Fruit fly (Drosophila melanogaster) whole organism, larva: ENCODE measurements around the gene Gr98d.

Experiments
- noc ChIP-seq: fragments of 200-800 bp; sonication (Bioruptor generic); optimal IDR thresholded peaks from 3 replicates; lab custom pipeline; 2019; ENCODE audit warnings: missing biosample characterization, mild to moderate bottlenecking, missing genetic modification characterization, moderate library complexity

Gr98d gene

dm6 chr3R:27557970-27558659 is 12.3 kb downstream of the Gr98d start:
- no peak for TF ChIP-seq noc (tag; lab: Kevin White, UChicago)

- no peak for TF ChIP-seq noc (tag; lab: Kevin White, UChicago)
Measured at dm6 chr3R:27558660-27559319, 12.9 kb downstream of the Gr98d start, which contains the start of gene Klp98A. Gene Klp98A (minus strand): TSS chr3R:27559145.

- TF ChIP-seq noc (tag; lab: Kevin White, UChicago) = no peak
Measured at dm6 chr3R:27561114-27561513, 15.3 kb downstream of the Gr98d start, which contains the start of gene CG5646. Gene CG5646 (minus strand): TSS chr3R:27561319.

dm6 chr3R:27568545-27568944 is 22.7 kb downstream of the Gr98d start:
- no peak for TF ChIP-seq noc (tag; lab: Kevin White, UChicago)

dm6 chr3R:27569706-27570105 is 23.9 kb downstream of the Gr98d start:
- TF ChIP-seq noc (tag; lab: Kevin White, UChicago) = peak; percentile 93

dm6 chr3R:27570692-27571091 is 24.8 kb downstream of the Gr98d start:
- no peak for TF ChIP-seq noc (tag; lab: Kevin White, UChicago)

DNA sequence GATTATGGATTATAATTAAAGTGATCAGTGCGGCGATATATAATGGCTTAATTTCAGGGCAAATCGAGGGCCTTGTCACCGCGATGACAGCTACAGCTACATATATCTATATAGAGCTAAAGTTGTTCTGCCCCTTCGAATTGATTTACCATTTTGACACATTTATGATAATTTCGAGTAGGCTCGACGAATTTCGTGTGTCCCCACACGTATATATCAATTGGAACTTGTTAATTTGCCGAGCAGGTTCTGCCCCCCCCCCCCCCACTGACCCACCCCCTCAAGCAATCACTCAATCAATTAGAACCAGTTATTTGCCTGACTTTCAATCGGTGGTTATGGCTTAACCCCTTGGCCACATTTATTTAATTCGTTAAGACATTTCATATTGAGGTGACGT is 33.6 kb downstream of the Gr98d start:
- no peak for TF ChIP-seq noc (tag; lab: Kevin White, UChicago)

DNA sequence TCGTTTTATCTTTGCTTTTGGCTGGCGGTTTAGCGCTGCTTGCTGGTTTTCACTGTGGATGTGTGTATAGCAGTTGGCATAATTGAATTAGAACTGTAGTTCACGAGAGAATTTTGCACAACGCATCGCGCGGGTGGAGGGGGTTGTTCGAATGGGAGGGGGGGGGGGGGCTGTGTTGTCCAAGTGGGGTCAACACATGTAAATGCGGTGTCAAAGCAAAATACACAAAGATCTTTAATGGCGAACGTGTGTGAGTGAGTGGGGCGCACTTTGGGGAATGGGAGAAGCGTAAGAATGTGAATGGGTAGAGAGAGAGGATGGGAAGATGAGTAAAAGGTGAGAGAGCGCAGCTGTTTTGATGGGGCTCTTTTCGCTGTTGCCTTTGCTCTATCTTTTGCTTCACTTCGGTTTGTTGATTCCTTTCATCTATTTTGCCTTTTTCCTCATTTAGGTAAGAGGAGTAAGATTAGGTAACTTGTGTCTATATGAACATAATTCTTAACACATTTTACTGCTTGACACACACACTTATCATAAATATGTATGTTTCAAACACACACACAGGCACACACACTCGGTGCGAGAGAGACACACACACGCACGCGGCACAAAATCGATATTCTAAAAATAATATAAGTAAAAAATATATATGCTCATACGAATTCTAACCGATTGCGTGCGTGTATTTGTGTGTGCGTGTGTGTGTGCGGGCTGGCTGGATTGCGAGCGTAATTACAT is 34.6 kb downstream of the Gr98d start:
- no peak for TF ChIP-seq noc (tag; lab: Kevin White, UChicago)

DNA sequence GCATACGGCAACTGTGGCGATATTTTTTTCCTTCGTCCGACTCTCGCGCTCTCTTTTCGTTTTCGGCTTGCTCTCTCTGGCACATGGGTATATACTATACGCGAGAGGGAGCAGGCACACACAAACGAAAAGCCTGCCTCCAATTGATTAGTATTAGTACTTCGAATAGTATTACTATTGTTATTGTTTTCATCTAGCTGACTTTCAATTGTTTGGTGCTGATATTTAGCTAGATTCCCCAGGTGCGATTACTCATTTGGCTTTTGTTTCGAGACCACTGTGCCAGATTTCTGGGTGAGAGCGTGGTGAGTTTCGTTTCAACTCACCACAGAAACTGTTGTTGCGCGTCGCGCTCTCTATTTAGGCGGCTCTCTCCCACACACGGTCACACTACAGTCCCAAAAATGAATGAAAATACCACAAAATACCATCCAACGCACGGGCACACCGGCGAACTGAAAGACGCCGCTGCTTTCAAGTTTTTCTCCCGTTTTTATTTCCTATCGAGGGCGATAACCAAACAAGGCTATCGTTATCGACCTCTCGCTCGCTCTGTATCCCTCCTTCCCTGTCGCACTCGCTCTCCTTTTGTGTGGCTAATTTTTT is 35.5 kb downstream of the Gr98d start:
- TF ChIP-seq noc (tag; lab: Kevin White, UChicago) = peak; percentile 73

DNA sequence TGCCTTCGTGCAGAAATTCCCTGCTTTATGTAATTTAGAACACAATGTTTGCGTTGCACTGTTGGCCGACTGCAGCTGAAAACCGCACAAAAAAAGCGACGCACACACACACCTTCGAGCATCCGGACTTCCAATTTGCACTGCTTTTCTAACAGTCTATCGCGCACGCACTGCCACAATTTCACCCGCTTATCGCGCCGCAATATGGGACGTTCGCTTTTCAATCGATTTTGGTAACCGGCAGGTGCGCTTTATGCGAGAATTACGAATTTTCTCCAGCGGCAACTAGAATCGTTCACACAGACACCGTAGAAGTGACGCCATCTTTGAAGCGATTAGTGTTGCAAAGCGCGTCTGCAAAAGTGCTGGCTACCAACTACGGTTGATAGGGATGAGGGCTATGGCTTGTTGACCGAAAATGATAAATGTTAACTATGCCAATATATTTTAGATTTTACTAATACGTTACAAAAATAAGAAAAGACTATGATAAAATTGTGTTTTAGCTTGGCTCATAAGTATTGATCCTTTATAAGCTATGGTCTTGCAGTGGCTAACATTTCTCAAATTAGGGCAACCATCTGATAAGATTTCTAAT is 36.1 kb downstream of the Gr98d start, which contains the start of gene wdb:
wdb (minus strand) TSS at position 352 of the 598 bp plus-strand sequence.
- peak; percentile 29 for TF ChIP-seq noc (tag; lab: Kevin White, UChicago)

DNA sequence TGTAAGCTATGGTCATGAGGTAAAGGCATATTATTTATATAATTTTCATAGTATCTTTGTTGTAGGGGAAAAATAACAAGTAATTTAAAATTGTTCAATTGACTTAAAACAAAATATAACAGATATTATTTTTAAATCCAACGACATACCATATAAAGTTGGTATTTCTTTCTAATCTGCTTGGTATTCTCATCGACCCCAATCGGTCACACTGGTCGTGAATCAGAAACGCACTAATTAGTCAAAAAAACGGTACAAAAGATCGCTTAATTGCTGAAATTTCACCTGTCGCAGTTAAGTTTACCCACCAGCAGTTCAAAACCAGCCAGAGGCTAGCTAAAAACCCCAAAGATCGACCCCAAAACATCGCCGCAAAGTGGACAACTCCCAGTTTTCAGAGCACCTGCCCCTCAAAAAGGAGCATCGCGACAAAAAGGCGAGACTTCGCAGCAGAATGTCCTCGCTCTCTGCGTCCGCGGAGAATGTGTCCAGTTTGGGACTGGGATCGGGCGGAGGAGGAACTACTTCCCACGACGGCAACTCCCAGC is 36.9 kb downstream of the Gr98d start, which contains the start of gene pins:
pins (plus strand) TSS at position 207 of the 548 bp plus-strand sequence.
- no peak for TF ChIP-seq noc (tag; lab: Kevin White, UChicago)

- TF ChIP-seq noc (tag; lab: Kevin White, UChicago) = no peak
Measured at dm6 chr3R:27593174-27593573, 47.3 kb downstream of the Gr98d start.

- TF ChIP-seq noc (tag; lab: Kevin White, UChicago) = no peak
Measured at dm6 chr3R:27593580-27594187, 47.8 kb downstream of the Gr98d start.

dm6 chr3R:27595979-27596378 is 50.1 kb downstream of the Gr98d start, which contains the start of gene CG5639:
Gene CG5639 (minus strand): TSS chr3R:27596130.
- TF ChIP-seq noc (tag; lab: Kevin White, UChicago) = no peak
